Worm (Caenorhabditis elegans) whole organism, L4 larva: ENCODE results near the gene pde-12.

ENCODE experiments used
- F49E8.2 ChIP-seq: sonication (generic microtip); optimal IDR thresholded peaks from 2 replicates; lab custom pipeline; 2016; ENCODE audit warnings: missing compliant biosample characterization, mild to moderate bottlenecking, missing genetic modification characterization, borderline replicate concordance
- aly-2 ChIP-seq: sonication (generic microtip); optimal IDR thresholded peaks from 2 replicates; lab custom pipeline; 2018; ENCODE audit warnings: missing biosample characterization, missing genetic modification characterization
- ceh-82 ChIP-seq: sonication (generic microtip); optimal IDR thresholded peaks from 2 replicates; lab custom pipeline; 2017; ENCODE audit warnings: missing biosample characterization, missing genetic modification characterization
- daf-12 ChIP-seq: fragments of 150-350 bp; optimal IDR thresholded peaks from 2 replicates; lab custom pipeline; 2014; ENCODE audit warnings: missing biosample characterization, missing genetic modification reagents, missing genetic modification characterization
- fos-1 ChIP-seq: fragments of 150-350 bp; optimal IDR thresholded peaks from 2 replicates; lab custom pipeline; 2014; ENCODE audit warnings: missing biosample characterization, missing genetic modification characterization
- lin-13 ChIP-seq: fragments of 150-350 bp; optimal IDR thresholded peaks from 2 replicates; lab custom pipeline; 2014; ENCODE audit warnings: missing biosample characterization, missing genetic modification reagents, missing genetic modification characterization
- lsy-2 ChIP-seq, 2 experiments: fragments of 150-350 bp in 1 of 2; sonication (generic microtip) in 1 of 2; optimal IDR thresholded peaks; 2 replicates each; lab custom pipeline; 2014 to 2017; ENCODE audit warnings: missing biosample characterization in 2 of 2, missing genetic modification characterization in 2 of 2
- mdt-29 ChIP-seq: fragments of 200-800 bp; sonication (Bioruptor generic); IDR thresholded peaks from 2 replicates; pipeline ENCODE4 v1.3.6; 2022; ENCODE audit warnings: missing genetic modification reagents, missing genetic modification characterization, missing compliant biosample characterization
- nhr-237 ChIP-seq: sonication (generic microtip); optimal IDR thresholded peaks from 2 replicates; lab custom pipeline; 2017; ENCODE audit warnings: missing biosample characterization, missing genetic modification characterization
- nhr-25 ChIP-seq: sonication (generic microtip); optimal IDR thresholded peaks from 2 replicates; lab custom pipeline; 2017; ENCODE audit warnings: missing genetic modification characterization, mild to moderate bottlenecking, missing compliant biosample characterization, antibody characterized with exemption, moderate library complexity, borderline replicate concordance; ENCODE audit not compliant: insufficient read depth
- unc-62 ChIP-seq, 3 experiments: fragments of 150-350 bp in 1 of 3; sonication (generic microtip); optimal IDR thresholded peaks in 2 of 3; peaks in 1 of 3; 1 replicate in 1 of 3; 2 replicates in 2 of 3; lab custom pipeline; 2014 to 2017; ENCODE audit warnings: missing biosample characterization in 3 of 3, missing genetic modification characterization in 3 of 3, missing genetic modification reagents in 3 of 3, missing genotype in 1 of 3

ce11 chrIII:10791233-10791632, 53.6 kb downstream of the pde-12 start:
- no peak for TF ChIP-seq fos-1 (tag; lab: Kevin White, UChicago)
- TF ChIP-seq ceh-82 (tag; lab: Kevin White, UChicago) = no peak
- no peak for TF ChIP-seq nhr-25 (tag; lab: Kevin White, UChicago)
- TF ChIP-seq lsy-2 (tag; optimal IDR thresholded peaks at IDR 0.05; lab: Kevin White, UChicago) = no peak
- TF ChIP-seq lin-13 (GFP tag; lab: Kevin White, UChicago) = no peak
- TF ChIP-seq daf-12 (tag; lab: Kevin White, UChicago) = no peak
- TF ChIP-seq nhr-237 = no peak
- no peak for TF ChIP-seq unc-62 (GFP tag; optimal IDR thresholded peaks at IDR 0.05 in 1 of 2; lab: Kevin White, UChicago)
- no peak for TF ChIP-seq unc-62 (tag; optimal IDR thresholded peaks at IDR 0.05; lab: Kevin White, UChicago)
- no peak for TF ChIP-seq mdt-29
- no peak for TF ChIP-seq aly-2
- no peak for TF ChIP-seq F49E8.2
